Worm (Caenorhabditis elegans) whole organism, L4/young adult: ENCODE data around the gene C33B4.5.

Source experiments
- W03F9.2 ChIP-seq: fragments of 150-350 bp; optimal IDR thresholded peaks from 2 replicates; lab custom pipeline; 2014; ENCODE audit warnings: missing biosample characterization, missing genetic modification characterization
- dao-5 ChIP-seq: sonication (generic microtip); optimal IDR thresholded peaks from 2 replicates; lab custom pipeline; 2016; ENCODE audit warnings: missing genotype, missing genetic modification characterization, moderate library complexity, missing compliant biosample characterization
- him-1 ChIP-seq: sonication (generic microtip); optimal IDR thresholded peaks from 2 replicates; lab custom pipeline; 2016; ENCODE audit warnings: missing genotype, missing genetic modification reagents, missing genetic modification characterization, missing compliant biosample characterization

Gene C33B4.5

DNA sequence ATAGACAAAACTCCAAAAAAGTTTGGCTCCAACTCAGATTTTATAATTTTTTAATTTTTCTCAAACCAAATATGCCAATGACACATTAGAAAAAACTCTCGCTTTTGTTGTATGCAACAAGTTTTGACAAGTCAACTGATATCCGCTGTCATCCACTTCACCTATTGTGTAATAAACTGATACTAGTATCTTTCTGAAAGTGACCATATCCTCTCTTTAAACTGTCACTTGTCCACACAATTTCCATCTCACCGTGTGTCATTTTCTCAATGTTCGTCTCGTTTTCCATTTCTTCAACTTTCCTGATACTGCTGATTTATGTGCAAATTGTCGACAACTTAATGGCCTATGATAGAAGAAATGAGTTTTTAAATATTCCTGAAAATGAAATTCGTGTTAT lies at the start of gene C33B4.5, which contains the start of gene C33B4.4:
Gene C33B4.5, plus strand, starts transcription at position 270 of the 400 bp plus-strand sequence.
Gene C33B4.4, minus strand, starts transcription at position 385 of the 400 bp plus-strand sequence.
- TF ChIP-seq W03F9.2 (tag; lab: Kevin White, UChicago) (no peak), him-1 (tag; lab: Kevin White, UChicago) (no peak), dao-5 (tag; lab: Kevin White, UChicago) (no peak)

DNA sequence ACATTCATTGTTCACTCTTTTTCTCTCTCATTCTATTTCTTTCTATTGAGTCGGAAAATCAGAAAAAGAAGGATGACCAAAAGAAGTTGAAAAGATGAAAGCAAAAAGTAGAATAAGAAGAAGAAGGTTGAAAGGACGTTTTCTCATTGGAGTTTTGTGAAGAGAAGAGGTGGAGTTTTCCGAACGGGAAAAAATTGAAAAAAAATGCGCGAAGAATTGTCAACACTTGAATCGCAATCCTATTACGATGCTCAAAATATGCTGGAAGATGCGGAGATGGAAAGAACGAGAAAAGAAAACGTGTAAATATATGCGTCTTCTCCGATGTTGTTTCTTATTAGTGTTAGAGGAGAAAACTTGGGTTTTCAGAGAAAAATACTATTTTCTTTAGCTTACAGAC lies 49.8 kb upstream of the C33B4.5 start:
- TF ChIP-seq W03F9.2 (tag; lab: Kevin White, UChicago): no peak
- no peak for TF ChIP-seq him-1 (tag; lab: Kevin White, UChicago)
- TF ChIP-seq dao-5 (tag; lab: Kevin White, UChicago): no peak

DNA sequence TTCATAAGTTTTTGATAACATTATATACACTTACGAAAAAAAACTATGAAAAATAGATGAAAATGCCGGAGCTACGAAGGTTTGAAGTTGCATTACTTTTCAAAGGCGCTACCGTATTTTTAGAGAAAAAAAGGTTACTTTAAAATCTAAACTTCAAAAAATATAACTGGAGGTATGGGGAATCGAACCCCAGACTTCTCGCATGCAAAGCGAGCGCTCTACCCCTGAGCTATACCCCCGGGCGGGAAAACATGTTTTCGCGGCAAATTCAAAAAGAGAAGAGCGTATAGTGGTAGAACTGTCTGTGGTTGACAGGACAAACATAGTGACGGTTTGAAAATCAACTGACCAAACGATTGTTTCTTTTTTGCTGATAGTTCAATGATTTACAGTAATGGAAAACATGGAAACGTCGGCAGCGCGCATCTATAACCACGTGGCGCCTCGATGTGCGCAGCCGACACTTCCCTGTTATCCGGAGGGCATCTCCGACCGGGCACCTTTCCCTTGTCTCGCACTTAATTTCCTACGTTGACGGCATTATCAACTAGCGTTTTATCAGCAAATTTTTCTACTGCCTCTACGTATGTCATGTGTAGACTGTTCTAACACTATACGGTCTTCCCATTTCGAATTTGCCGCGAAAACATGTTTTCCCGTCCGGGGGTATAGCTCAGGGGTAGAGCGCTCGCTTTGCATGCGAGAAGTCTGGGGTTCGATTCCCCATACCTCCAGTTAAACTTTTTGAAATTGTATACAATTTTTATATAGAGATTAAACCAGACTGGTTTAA lies 49.1 kb upstream of the C33B4.5 start:
- no peak for TF ChIP-seq him-1 (tag; lab: Kevin White, UChicago)
- no peak for TF ChIP-seq W03F9.2 (tag; lab: Kevin White, UChicago)
- no peak for TF ChIP-seq dao-5 (tag; lab: Kevin White, UChicago)

DNA sequence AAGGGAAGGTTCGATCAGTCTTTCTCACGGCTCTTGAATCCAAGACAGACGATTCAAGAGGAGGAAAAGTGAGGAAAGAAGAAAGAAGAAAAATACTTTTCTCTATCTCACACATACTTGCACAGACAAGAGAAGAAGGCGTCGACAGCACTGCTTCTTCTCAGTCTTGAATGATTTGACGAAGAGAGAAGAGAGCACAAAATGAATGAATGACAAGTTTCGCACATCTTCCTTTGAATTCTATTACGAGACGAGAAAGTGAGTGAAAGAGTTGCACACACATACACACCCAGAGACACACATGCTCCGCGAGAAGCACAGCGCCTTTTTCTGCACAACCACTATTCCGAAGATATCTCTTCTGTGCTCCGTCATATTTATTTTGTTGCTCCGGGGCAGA lies 47.5 kb upstream of the C33B4.5 start:
- TF ChIP-seq W03F9.2 (tag; lab: Kevin White, UChicago) (no peak), him-1 (tag; lab: Kevin White, UChicago) (no peak), dao-5 (tag; lab: Kevin White, UChicago) (no peak)

DNA sequence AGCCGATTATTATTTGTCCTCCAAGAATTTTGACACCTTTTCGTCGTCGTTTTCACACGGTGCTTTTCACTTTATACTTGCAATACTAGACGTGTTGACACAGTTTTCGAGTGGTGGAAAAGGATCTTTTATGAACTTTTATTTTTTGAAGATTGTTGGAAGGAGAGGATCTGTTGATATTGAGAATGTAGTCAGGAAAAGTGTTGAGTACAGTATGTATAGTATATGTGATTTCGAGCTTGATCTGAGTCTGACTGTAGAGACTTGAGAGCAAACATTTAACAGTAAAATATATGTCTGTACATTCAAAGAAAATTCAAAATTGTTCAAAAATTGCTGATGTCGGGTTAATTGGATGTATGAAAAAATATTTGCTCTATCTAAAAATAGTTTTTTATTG lies 47.0 kb upstream of the C33B4.5 start:
- TF ChIP-seq W03F9.2 (tag; lab: Kevin White, UChicago) (no peak), dao-5 (tag; lab: Kevin White, UChicago) (no peak), him-1 (tag; lab: Kevin White, UChicago) (no peak)

DNA sequence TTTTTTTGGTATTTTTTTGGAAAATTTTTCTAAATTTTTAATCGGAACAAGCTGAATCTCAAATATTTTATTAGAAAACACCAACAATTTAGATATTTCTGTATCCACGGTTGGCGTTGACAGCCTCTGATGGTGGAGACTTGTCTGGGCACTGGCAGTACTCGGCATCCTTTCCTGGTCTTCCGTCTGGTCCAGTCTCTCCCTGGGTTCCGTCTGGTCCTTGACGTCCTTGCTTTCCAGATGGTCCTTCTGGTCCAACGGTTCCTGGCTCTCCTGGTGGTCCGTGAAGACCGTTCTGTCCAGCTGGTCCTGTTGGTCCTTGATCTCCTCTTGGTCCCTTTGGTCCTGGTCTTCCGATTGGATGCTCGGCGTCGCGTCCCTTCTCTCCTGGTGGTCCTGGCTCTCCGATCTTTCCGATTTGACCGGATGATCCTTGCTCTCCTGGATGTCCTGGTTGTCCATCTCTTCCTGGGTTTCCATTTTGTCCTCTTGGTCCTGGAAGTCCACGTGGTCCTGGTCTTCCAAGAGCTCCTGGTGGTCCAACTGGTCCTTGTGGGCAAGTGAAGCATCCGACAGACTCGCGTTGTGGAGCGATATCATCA lies 46.4 kb upstream of the C33B4.5 start:
- no peak for TF ChIP-seq dao-5 (tag; lab: Kevin White, UChicago)
- TF ChIP-seq him-1 (tag; lab: Kevin White, UChicago): no peak
- no peak for TF ChIP-seq W03F9.2 (tag; lab: Kevin White, UChicago)

DNA sequence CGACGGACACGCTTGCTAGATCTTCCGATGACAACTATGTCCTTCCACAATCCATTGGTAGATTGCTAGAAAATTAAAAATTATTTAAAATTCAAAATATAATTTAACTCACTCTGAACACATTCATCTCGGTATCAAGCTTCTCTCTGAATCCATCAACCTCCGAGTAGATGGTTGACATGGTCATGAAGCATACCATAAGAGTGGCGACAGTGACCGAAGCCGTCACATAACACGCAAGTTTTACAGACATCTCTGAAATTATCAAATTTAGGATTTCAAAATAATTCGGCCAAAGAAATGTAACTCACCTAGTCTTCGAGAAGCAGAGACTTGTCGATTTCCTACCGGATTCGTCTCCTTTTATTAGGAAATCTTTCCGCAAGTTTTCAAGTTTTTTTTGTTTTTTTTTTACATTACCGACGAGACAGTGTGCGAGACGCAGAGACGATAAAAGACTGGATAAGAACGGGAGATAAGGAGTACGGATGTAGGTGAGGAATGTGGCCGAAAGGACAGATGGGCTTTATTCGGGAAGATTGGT lies 45.6 kb upstream of the C33B4.5 start, which contains the start of gene sqt-1:
Gene sqt-1, minus strand, starts transcription at position 341 of the 544 bp plus-strand sequence.
- no peak for TF ChIP-seq him-1 (tag; lab: Kevin White, UChicago)
- TF ChIP-seq W03F9.2 (tag; lab: Kevin White, UChicago): no peak
- no peak for TF ChIP-seq dao-5 (tag; lab: Kevin White, UChicago)

DNA sequence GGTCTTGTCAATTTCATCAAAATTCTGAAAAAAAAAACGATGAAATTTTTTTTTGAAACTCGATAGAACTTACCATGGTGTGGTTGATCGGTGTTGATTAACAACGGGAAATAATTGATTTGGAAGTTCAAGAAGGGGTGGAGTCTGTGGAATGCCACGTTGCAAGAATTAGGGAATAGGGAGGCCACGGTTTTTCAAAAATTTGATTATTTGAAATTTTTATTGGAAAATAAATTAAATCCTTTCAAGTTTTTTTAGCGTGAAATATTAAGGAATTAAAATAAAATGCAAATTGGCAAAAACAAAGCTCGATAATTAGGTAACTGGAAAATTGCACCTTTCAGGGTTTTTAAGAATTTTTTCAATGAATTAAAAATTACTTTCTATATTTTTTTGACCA lies 43.6 kb upstream of the C33B4.5 start, which contains the start of gene rmd-3:
Gene rmd-3, minus strand, starts transcription at position 101 of the 400 bp plus-strand sequence.
- no peak for TF ChIP-seq W03F9.2 (tag; lab: Kevin White, UChicago)
- TF ChIP-seq him-1 (tag; lab: Kevin White, UChicago): no peak
- no peak for TF ChIP-seq dao-5 (tag; lab: Kevin White, UChicago)

DNA sequence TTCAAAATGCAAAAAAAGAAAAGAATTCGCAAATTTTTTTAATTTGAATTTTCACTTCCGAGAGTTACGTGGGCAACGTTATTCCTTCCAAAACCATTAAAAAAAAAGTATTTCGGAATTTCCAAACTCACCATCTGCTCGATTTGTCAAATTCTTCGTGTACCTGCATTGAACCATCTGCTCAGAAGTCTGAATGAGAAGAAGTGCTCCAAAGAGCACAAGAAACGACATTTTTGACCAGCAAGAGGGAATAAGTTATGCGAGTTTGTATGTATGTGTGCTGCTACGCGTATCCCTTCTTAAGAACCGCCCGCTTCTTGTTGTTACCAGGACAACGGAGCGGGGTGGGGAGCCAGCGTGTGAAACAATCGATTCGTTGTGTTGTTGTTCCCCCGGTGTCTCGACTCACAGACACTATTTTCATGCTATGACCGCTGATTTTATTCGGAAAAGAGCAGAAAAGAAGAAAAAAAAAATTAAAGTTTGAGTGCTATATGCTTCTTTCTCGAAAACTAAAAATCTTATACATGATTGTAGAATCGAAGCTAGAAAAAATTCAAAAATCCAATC lies 39.7 kb upstream of the C33B4.5 start, which contains the start of gene lgc-20:
Gene lgc-20, minus strand, starts transcription at position 311 of the 570 bp plus-strand sequence.
- TF ChIP-seq him-1 (tag; lab: Kevin White, UChicago) (no peak), dao-5 (tag; lab: Kevin White, UChicago) (no peak), W03F9.2 (tag; lab: Kevin White, UChicago) (no peak)

DNA sequence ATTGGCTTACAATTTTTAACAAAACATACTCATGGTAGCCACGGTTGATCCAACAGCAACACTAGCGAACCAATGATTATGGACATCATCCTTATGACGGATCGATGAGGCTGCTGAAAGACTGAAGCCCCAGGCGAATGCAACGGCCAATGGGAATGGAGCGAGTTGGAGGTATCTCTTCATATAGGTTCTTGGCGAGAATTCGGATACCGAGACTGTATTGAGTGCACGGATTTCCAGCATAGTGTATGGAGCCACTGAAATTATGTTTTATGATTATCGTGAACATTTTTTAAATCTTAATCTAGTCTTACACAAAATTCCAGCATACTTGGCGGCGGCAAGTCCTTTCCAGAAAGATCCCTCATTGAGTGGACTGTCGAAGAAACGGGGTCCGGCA lies 38.6 kb upstream of the C33B4.5 start:
- TF ChIP-seq him-1 (tag; lab: Kevin White, UChicago): no peak
- TF ChIP-seq dao-5 (tag; lab: Kevin White, UChicago): no peak
- TF ChIP-seq W03F9.2 (tag; lab: Kevin White, UChicago): no peak

DNA sequence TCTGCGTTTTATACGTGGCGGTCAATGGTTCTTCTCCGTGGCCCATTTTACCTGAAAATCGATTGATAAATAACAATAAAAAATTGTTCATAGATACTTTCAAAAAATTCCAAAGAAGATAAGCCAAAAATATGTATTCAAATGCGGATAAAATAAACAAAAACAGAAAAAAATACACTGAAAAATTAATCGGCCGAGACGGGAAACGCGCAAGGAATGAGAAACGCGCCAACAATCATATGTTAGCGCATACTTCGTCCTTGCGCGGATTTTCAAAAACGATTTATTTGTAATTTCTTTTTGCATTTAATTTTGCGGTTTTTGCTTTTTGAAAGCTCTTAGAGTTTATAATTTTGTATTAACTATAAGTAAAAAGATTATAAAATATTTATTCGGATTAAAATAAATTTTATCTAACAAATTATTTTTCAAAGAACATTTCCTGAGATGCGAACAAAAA lies 37.5 kb upstream of the C33B4.5 start, which contains the start of gene nduf-11:
Gene nduf-11, minus strand, starts transcription at position 51 of the 460 bp plus-strand sequence.
- no peak for TF ChIP-seq dao-5 (tag; lab: Kevin White, UChicago)
- TF ChIP-seq him-1 (tag; lab: Kevin White, UChicago): peak; percentile 45
- TF ChIP-seq W03F9.2 (tag; lab: Kevin White, UChicago): peak; percentile 87

DNA sequence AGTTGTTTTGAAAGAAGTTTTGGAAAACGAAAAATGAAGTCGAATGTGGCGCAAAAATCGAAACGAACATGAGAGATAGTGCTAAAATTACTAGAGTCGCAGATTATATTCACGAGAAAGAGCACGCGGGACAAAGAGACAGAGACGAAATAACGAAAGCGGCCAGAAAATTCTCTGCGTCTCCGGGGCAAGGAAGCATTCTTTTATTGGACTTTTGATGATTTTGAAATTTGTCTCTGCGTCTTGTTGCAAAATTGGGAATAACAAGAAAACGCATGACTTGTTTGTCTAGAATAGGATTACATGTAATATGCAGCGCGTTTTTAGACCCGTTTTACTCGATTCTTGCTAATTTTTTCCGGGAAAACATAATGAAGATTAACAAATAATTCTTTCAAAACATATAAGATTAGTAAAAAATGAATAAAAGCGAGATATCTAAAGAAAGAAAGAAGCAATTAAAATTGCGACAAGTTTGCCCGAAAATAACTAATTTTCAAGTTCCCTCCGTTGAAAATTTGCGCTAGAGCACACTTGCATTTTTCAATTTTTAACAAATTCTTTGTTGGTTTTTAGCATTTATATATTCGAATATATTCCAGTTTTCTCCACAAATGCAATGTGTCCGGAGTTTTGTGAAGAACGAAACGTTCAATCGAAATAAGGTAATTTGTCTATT lies 35.1 kb upstream of the C33B4.5 start, which contains the start of the genes B0491.6 and pigm-1:
Gene B0491.6, minus strand, starts transcription at position 466 of the 679 bp plus-strand sequence.
Gene pigm-1, plus strand, starts transcription at position 568 of the 679 bp plus-strand sequence.
- TF ChIP-seq him-1 (tag; lab: Kevin White, UChicago) (peak; percentile 27), dao-5 (tag; lab: Kevin White, UChicago) (no peak), W03F9.2 (tag; lab: Kevin White, UChicago) (peak; percentile 20)
